Worm (Caenorhabditis elegans) whole organism, L4/young adult: ENCODE results near the gene Y39B6A.69.

Experiments
- W03F9.2 ChIP-seq: fragments of 150-350 bp; optimal IDR thresholded peaks from 2 replicates; lab custom pipeline; 2014; ENCODE audit warnings: missing biosample characterization, missing genetic modification characterization
- dao-5 ChIP-seq: sonication (generic microtip); optimal IDR thresholded peaks from 2 replicates; lab custom pipeline; 2016; ENCODE audit warnings: missing genotype, missing genetic modification characterization, moderate library complexity, missing compliant biosample characterization
- him-1 ChIP-seq: sonication (generic microtip); optimal IDR thresholded peaks from 2 replicates; lab custom pipeline; 2016; ENCODE audit warnings: missing genotype, missing genetic modification reagents, missing genetic modification characterization, missing compliant biosample characterization

ce11 chrV:19178896-19179295 is 26.7 kb upstream of the Y39B6A.69 start:
- no peak for TF ChIP-seq W03F9.2 (tag; lab: Kevin White, UChicago)
- TF ChIP-seq dao-5 (tag; lab: Kevin White, UChicago), result no peak
- TF ChIP-seq him-1 (tag; lab: Kevin White, UChicago), result no peak
